Worm (Caenorhabditis elegans) whole organism, young adult: ENCODE results near the gene Y69A2AR.19.

Experiments used
- B0019.2 ChIP-seq: fragments of 200-800 bp; sonication (Bioruptor generic); conservative IDR thresholded peaks from 2 replicates; pipeline ENCODE4 v1.3.6; 2022; ENCODE audit warnings: missing genetic modification reagents, missing genetic modification characterization, missing compliant biosample characterization
- F10E7.11 ChIP-seq: sonication (generic microtip); optimal IDR thresholded peaks from 2 replicates; lab custom pipeline; 2017; ENCODE audit warnings: mild to moderate bottlenecking, missing genetic modification characterization, moderate library complexity, missing compliant biosample characterization
- F39B2.1 ChIP-seq: fragments of 200-800 bp; sonication (Bioruptor generic); IDR thresholded peaks from 2 replicates; pipeline ENCODE4 v1.3.6; 2022; ENCODE audit warnings: missing genetic modification reagents, missing genetic modification characterization, missing compliant biosample characterization
- F52B5.7 ChIP-seq: sonication (generic microtip); optimal IDR thresholded peaks from 2 replicates; lab custom pipeline; 2016; ENCODE audit warnings: mild to moderate bottlenecking, missing genetic modification characterization, missing compliant biosample characterization
- K12H6.12 ChIP-seq: fragments of 200-800 bp; sonication (Bioruptor generic); optimal IDR thresholded peaks from 2 replicates; lab custom pipeline; 2018; ENCODE audit warnings: mild to moderate bottlenecking, missing genetic modification characterization, missing compliant biosample characterization
- T26A5.8 ChIP-seq: sonication (generic microtip); optimal IDR thresholded peaks from 2 replicates; lab custom pipeline; 2016; ENCODE audit warnings: missing genetic modification characterization, missing compliant biosample characterization
- Y79H2A.3 ChIP-seq: fragments of 200-800 bp; sonication (Bioruptor generic); conservative IDR thresholded peaks from 2 replicates; pipeline ENCODE4 v1.3.6; 2022; ENCODE audit warnings: missing genetic modification reagents, missing genetic modification characterization, missing compliant biosample characterization
- aptf-3 ChIP-seq: fragments of 200-800 bp; sonication (Bioruptor generic); IDR thresholded peaks from 2 replicates; pipeline ENCODE4 v1.3.6; 2022; ENCODE audit warnings: missing genetic modification characterization, missing compliant biosample characterization
- attf-5 ChIP-seq: fragments of 200-800 bp; sonication (Bioruptor generic); optimal IDR thresholded peaks from 2 replicates; lab custom pipeline; 2018; ENCODE audit warnings: mild to moderate bottlenecking, missing genetic modification characterization, missing compliant biosample characterization
- ceh-100 ChIP-seq: fragments of 200-800 bp; sonication (Bioruptor generic); IDR thresholded peaks from 2 replicates; pipeline ENCODE4 v1.3.6; 2022; ENCODE audit warnings: missing genetic modification reagents, missing genetic modification characterization, missing compliant biosample characterization
- ceh-40 ChIP-seq: fragments of 200-800 bp; sonication (Bioruptor generic); IDR thresholded peaks from 2 replicates; pipeline ENCODE4 v1.3.6; 2022; ENCODE audit warnings: missing genetic modification characterization, missing compliant biosample characterization
- ceh-58 ChIP-seq: fragments of 200-800 bp; sonication (Bioruptor generic); IDR thresholded peaks from 2 replicates; pipeline ENCODE4 v1.3.6; 2022; ENCODE audit warnings: missing genetic modification characterization, missing compliant biosample characterization
- ceh-91 ChIP-seq: fragments of 200-800 bp; sonication (Bioruptor generic); IDR thresholded peaks from 2 replicates; pipeline ENCODE4 v1.3.6; 2022; ENCODE audit warnings: missing genetic modification reagents, missing genetic modification characterization, missing compliant biosample characterization
- chd-7 ChIP-seq: sonication (generic microtip); optimal IDR thresholded peaks from 2 replicates; lab custom pipeline; 2016; ENCODE audit warnings: mild to moderate bottlenecking, missing genetic modification characterization, moderate library complexity, missing compliant biosample characterization
- dpff-1 ChIP-seq: sonication (generic microtip); optimal IDR thresholded peaks from 2 replicates; lab custom pipeline; 2017; ENCODE audit warnings: mild to moderate bottlenecking, missing genetic modification characterization, missing compliant biosample characterization
- egrh-3 ChIP-seq: fragments of 200-800 bp; sonication (Bioruptor generic); IDR thresholded peaks from 2 replicates; pipeline ENCODE4 v1.3.6; 2022; ENCODE audit warnings: missing genetic modification reagents, missing genetic modification characterization, missing compliant biosample characterization
- ekl-4 ChIP-seq: fragments of 200-800 bp; sonication (Bioruptor generic); IDR thresholded peaks from 2 replicates; pipeline ENCODE4 v1.3.6; 2022; ENCODE audit warnings: missing genetic modification reagents, missing genetic modification characterization, missing compliant biosample characterization
- hlh-12 ChIP-seq: sonication (generic microtip); optimal IDR thresholded peaks from 2 replicates; lab custom pipeline; 2016; ENCODE audit warnings: missing genetic modification characterization, missing compliant biosample characterization
- hmg-1.2 ChIP-seq: fragments of 200-800 bp; sonication (Bioruptor generic); IDR thresholded peaks from 2 replicates; pipeline ENCODE4 v1.3.6; 2022; ENCODE audit warnings: missing genetic modification reagents, missing genetic modification characterization, missing compliant biosample characterization
- hsf-1 ChIP-seq: fragments of 200-800 bp; sonication (Bioruptor generic); IDR thresholded peaks from 2 replicates; pipeline ENCODE4 v1.3.6; 2022; ENCODE audit warnings: missing genetic modification reagents, missing genetic modification characterization, missing compliant biosample characterization
- lag-1 ChIP-seq: fragments of 200-800 bp; sonication (Bioruptor generic); IDR thresholded peaks from 2 replicates; pipeline ENCODE4 v1.3.6; 2022; ENCODE audit warnings: missing genetic modification reagents, missing genetic modification characterization, missing compliant biosample characterization
- lin-26 ChIP-seq: fragments of 200-800 bp; sonication (Bioruptor generic); IDR thresholded peaks from 2 replicates; pipeline ENCODE4 v1.3.6; 2022; ENCODE audit warnings: missing genetic modification reagents, missing genetic modification characterization, missing compliant biosample characterization
- lsy-27 ChIP-seq: sonication (generic microtip); optimal IDR thresholded peaks from 2 replicates; lab custom pipeline; 2017; ENCODE audit warnings: missing genetic modification characterization, mild to moderate bottlenecking, missing compliant biosample characterization, antibody characterized with exemption, missing genotype, borderline replicate concordance; ENCODE audit not compliant: insufficient read depth
- madf-3 ChIP-seq: fragments of 200-800 bp; sonication (Bioruptor generic); IDR thresholded peaks from 2 replicates; pipeline ENCODE4 v1.3.6; 2022; ENCODE audit warnings: missing genetic modification reagents, missing genetic modification characterization, missing compliant biosample characterization
- madf-6 ChIP-seq: fragments of 200-800 bp; sonication (Bioruptor generic); IDR thresholded peaks from 2 replicates; pipeline ENCODE4 v1.3.6; 2022; ENCODE audit warnings: missing genetic modification reagents, missing genetic modification characterization, missing compliant biosample characterization
- madf-8 ChIP-seq: fragments of 200-800 bp; sonication (Bioruptor generic); conservative IDR thresholded peaks from 2 replicates; pipeline ENCODE4 v1.3.6; 2022; ENCODE audit warnings: missing genetic modification reagents, missing genetic modification characterization, missing compliant biosample characterization
- mxl-1 ChIP-seq: sonication (generic microtip); optimal IDR thresholded peaks from 2 replicates; lab custom pipeline; 2016; ENCODE audit warnings: missing genetic modification characterization, missing compliant biosample characterization
- nhr-120 ChIP-seq: fragments of 200-800 bp; sonication (Bioruptor generic); IDR thresholded peaks from 2 replicates; pipeline ENCODE4 v1.3.6; 2022; ENCODE audit warnings: missing genetic modification characterization, missing compliant biosample characterization
- nhr-27 ChIP-seq: fragments of 200-800 bp; sonication (Bioruptor generic); optimal IDR thresholded peaks from 2 replicates; lab custom pipeline; 2018; ENCODE audit warnings: mild to moderate bottlenecking, missing genetic modification characterization, moderate library complexity, missing compliant biosample characterization
- rcor-1 ChIP-seq: fragments of 200-800 bp; sonication (Bioruptor generic); IDR thresholded peaks from 2 replicates; pipeline ENCODE4 v1.3.6; 2022; ENCODE audit warnings: missing genetic modification reagents, missing genetic modification characterization, missing compliant biosample characterization
- sdz-38 ChIP-seq: sonication (generic microtip); optimal IDR thresholded peaks from 2 replicates; lab custom pipeline; 2016; ENCODE audit warnings: missing genotype, missing genetic modification characterization, missing compliant biosample characterization
- snpc-4 ChIP-seq, 5 experiments: fragments of 150-350 bp in 1 of 5; sonication (generic microtip) in 4 of 5; optimal IDR thresholded peaks; 2 replicates each; lab custom pipeline; 2014 to 2018; ENCODE audit warnings: missing genetic modification characterization in 5 of 5, missing biosample characterization in 3 of 5, antibody characterized with exemption in 2 of 5, mild to moderate bottlenecking in 2 of 5, missing compliant biosample characterization in 2 of 5, missing genotype in 2 of 5, moderate library complexity in 2 of 5, missing genetic modification reagents in 1 of 5
- sptf-2 ChIP-seq: fragments of 200-800 bp; sonication (Bioruptor generic); optimal IDR thresholded peaks from 2 replicates; lab custom pipeline; 2018; ENCODE audit warnings: mild to moderate bottlenecking, missing genetic modification characterization, missing compliant biosample characterization
- unc-130 ChIP-seq: sonication (generic microtip); optimal IDR thresholded peaks from 2 replicates; lab custom pipeline; 2016; ENCODE audit warnings: missing genetic modification reagents, missing genetic modification characterization, missing compliant biosample characterization
- unc-62 ChIP-seq: fragments of 150-350 bp; optimal IDR thresholded peaks from 2 replicates; lab custom pipeline; 2014; ENCODE audit warnings: missing biosample characterization, missing genetic modification reagents, missing genetic modification characterization
- zim-3 ChIP-seq: sonication (generic microtip); optimal IDR thresholded peaks from 2 replicates; lab custom pipeline; 2017; ENCODE audit warnings: mild to moderate bottlenecking, missing genetic modification characterization, moderate library complexity, missing compliant biosample characterization
- ztf-18 ChIP-seq: sonication (generic microtip); optimal IDR thresholded peaks from 2 replicates; lab custom pipeline; 2016; ENCODE audit warnings: missing genotype, mild to moderate bottlenecking, missing genetic modification characterization, missing compliant biosample characterization
- ztf-26 ChIP-seq: sonication (generic microtip); optimal IDR thresholded peaks from 2 replicates; lab custom pipeline; 2017; ENCODE audit warnings: missing genetic modification characterization, missing compliant biosample characterization
- ztf-28 ChIP-seq: fragments of 200-800 bp; sonication (Bioruptor generic); IDR thresholded peaks from 2 replicates; pipeline ENCODE4 v1.3.6; 2022; ENCODE audit warnings: missing genetic modification reagents, missing genetic modification characterization, missing compliant biosample characterization
- ztf-6 ChIP-seq: fragments of 200-800 bp; sonication (Bioruptor generic); IDR thresholded peaks from 2 replicates; pipeline ENCODE4 v1.3.6; 2022; ENCODE audit warnings: missing genetic modification reagents, missing genetic modification characterization, missing compliant biosample characterization

Y69A2AR.19 gene

DNA sequence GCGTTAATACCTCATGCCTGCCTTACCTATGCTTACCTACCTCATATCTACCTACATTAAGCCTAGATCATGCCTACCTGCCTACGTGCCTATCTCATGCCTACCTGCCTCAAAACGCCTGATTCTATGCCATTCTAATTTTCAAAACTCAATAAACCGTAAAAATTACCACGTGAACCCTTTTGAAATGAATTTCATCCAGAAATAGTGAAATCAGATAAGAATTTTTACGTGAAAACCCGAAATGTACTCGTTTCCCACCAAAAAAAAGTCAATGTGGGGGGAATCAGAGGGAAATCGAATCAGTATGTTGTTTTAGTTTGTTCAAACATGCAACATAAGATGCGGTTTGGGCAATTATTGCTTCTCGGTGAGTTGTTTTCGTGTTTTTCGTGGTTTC is at the start of gene Y69A2AR.19:
Gene Y69A2AR.19 (plus strand): TSS at position 301 of the 400 bp plus-strand sequence.
- no peak for TF ChIP-seq mxl-1
- TF ChIP-seq F39B2.1 (GFP tag; lab: Robert Waterston, UW), result no peak
- TF ChIP-seq lag-1 (GFP tag; lab: Robert Waterston, UW), result no peak
- TF ChIP-seq ztf-26 (tag; lab: Kevin White, UChicago), result no peak
- TF ChIP-seq ekl-4 (GFP tag; lab: Robert Waterston, UW), result no peak
- TF ChIP-seq lsy-27 (tag; lab: Kevin White, UChicago), result no peak
- no peak for TF ChIP-seq K12H6.12 (tag; lab: Kevin White, UChicago)
- TF ChIP-seq, all 124 proteins: peak for 0

DNA sequence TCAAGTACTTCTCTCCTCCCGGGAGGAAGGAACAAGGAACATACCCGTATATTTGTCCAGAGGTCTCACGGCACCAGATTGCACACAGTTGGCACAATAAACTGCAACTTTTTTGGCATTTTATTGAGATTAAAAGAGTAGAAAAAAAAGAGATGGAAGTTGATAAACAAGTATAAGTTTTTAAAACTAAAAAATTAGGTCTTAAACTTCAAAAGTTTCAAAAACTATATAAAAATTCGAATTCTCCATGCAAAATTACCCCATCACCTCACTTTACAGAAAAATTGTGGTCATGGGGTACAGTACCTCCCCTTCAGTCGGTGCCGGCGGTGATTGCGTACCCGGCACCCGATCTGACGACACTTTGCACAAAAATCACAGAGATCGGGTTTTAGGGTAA is 37.4 kb upstream of the Y69A2AR.19 start, which contains the start of gene C45G7.13:
Gene C45G7.13 (minus strand): TSS at position 101 of the 400 bp plus-strand sequence.
- TF ChIP-seq hlh-12 (tag; lab: Kevin White, UChicago) (no peak), ztf-28 (GFP tag; lab: Robert Waterston, UW) (no peak), dpff-1 (no peak), ceh-91 (no peak), sdz-38 (tag; lab: Kevin White, UChicago) (no peak), nhr-120 (no peak), attf-5 (GFP tag; lab: Kevin White, UChicago) (no peak), madf-6 (GFP tag; lab: Robert Waterston, UW) (no peak), rcor-1 (no peak), hsf-1 (GFP tag; lab: Robert Waterston, UW) (no peak), Y79H2A.3 (GFP tag; lab: Robert Waterston, UW) (no peak), hmg-1.2 (GFP tag; lab: Robert Waterston, UW) (no peak), chd-7 (tag; lab: Kevin White, UChicago) (no peak), unc-130 (no peak), B0019.2 (GFP tag; lab: Robert Waterston, UW) (no peak), zim-3 (tag; lab: Kevin White, UChicago) (no peak), madf-8 (GFP tag; lab: Robert Waterston, UW) (no peak), nhr-27 (tag; lab: Kevin White, UChicago) (no peak), ztf-6 (no peak)

DNA sequence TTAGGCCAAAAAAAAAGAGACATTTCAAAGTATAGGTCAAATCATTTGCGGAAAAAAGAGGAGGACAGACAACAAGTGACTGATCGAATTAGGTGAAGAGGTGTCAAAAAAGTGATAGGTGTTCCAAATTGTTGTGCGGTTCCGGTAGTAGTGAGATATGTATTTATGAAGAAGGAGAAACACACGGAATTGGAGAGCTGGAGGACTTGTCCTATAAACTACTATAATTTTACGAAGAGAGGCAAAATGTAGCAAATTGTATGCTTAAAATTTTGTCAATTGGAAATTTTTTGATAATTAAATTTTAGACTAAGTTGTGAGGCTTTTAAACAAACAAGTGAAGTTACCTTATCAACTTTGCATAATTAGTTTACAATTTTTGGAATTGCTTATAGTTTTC is 37.0 kb upstream of the Y69A2AR.19 start:
- TF ChIP-seq F10E7.11, result no peak
- no peak for TF ChIP-seq lin-26 (GFP tag; lab: Robert Waterston, UW)
- TF ChIP-seq T26A5.8 (tag; lab: Kevin White, UChicago), result no peak
- no peak for TF ChIP-seq ztf-28 (GFP tag; lab: Robert Waterston, UW)
- no peak for TF ChIP-seq ztf-6
- TF ChIP-seq K12H6.12 (tag; lab: Kevin White, UChicago), result no peak
- no peak for TF ChIP-seq chd-7 (tag; lab: Kevin White, UChicago)
- TF ChIP-seq unc-62 (GFP tag; lab: Kevin White, UChicago), result no peak
- TF ChIP-seq snpc-4 (GFP tag; optimal IDR thresholded peaks at IDR 0.05; lab: Kevin White, UChicago), result no peak
- TF ChIP-seq snpc-4 (tag; optimal IDR thresholded peaks at IDR 0.05; lab: Kevin White, UChicago), result no peak
- TF ChIP-seq ceh-40, result no peak
- TF ChIP-seq F52B5.7, result no peak
- TF ChIP-seq ceh-100 (GFP tag; lab: Robert Waterston, UW), result no peak
- TF ChIP-seq sptf-2 (GFP tag; lab: Kevin White, UChicago), result no peak
- TF ChIP-seq ztf-18, result no peak
- no peak for TF ChIP-seq egrh-3
- no peak for TF ChIP-seq madf-6 (GFP tag; lab: Robert Waterston, UW)
- no peak for TF ChIP-seq aptf-3 (GFP tag; lab: Robert Waterston, UW)
- TF ChIP-seq madf-3 (GFP tag; lab: Robert Waterston, UW), result no peak
- no peak for TF ChIP-seq nhr-120
- no peak for TF ChIP-seq ceh-58 (GFP tag; lab: Robert Waterston, UW)
- TF ChIP-seq, all 124 proteins: peak for 0
